Worm (Caenorhabditis elegans): ENCODE results near the gene F32G8.2.

F32G8.2 gene

DNA sequence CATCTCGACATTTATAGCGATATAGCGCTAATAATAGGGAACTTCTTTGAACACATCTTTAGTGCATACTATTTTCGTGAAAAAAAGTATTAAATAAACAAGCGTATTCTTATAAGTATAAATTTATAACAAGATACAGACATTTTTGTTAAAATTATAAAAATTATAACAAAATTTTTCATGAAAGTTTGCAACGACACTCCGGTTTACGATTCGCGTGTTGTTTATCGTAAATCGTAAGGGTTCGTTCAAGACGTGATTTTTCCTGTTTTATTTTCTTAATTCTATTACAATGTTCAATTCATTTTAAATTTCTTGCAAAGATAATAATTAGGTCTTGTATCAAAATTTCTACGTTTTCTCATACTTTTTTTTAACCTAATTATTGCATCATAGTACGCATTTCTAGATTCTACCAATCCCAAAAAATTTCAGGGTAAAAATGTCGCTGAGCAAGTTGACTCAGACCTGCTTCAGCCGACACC is 48.9 kb downstream of the F32G8.2 start, which contains the start of gene scpl-4:
TSS of gene scpl-4 (plus strand) at position 435 of the 485 bp plus-strand sequence.
- TF ChIP-seq ceh-22 (tag; optimal IDR thresholded peaks at IDR 0.05), result no peak
- TF ChIP-seq lim-6 (tag; optimal IDR thresholded peaks at IDR 0.05), result no peak
- TF ChIP-seq rnt-1 (tag; optimal IDR thresholded peaks at IDR 0.05), result no peak

DNA sequence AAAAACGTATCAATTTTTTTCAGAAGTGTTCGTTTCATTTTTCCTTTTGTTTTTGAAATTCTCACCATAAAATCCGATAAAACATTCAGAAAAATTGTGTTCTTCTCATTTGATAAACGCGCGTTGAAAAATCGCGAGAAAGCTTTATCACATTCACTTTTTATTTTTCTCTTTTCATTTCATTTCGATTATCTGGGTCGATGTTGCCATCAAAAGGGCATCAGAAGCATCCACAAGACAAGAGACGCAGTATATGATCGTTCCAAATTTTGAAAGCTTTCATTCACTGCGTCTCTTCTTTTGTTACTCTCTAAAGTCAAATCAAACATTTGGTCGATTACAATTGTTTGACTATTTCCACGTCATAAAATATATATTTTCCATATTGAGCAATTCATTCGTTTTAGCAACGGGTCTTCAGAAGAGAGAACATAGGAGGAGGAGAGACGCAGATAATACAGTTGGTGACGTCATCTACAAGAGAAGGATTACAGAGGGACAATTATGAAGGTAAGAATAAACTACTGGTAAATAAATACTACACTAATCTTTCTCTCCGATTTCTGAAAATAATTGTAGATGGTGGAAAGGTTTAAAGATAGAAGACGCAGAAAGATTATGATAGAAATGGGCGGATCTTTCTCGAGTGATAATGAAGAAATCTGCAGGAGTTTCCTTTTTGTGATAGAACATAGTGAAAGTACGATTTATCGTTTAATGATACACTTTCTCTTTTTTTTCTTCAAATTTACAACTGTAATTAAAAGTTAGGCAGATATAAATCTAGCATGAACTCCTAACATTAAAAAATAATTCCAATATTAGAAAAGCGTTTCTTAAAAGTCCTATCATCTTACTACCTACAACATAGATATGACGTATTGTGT is 52.5 kb downstream of the F32G8.2 start, which contains the start of gene H27A22.1:
TSS of gene H27A22.1 (plus strand) at position 505 of the 887 bp plus-strand sequence.
- TF ChIP-seq K02D7.2 (tag; optimal IDR thresholded peaks at IDR 0.05) (no peak), C38D4.7 (GFP tag; optimal IDR thresholded peaks at IDR 0.05) (no peak), npax-4 (tag; optimal IDR thresholded peaks at IDR 0.05) (no peak), sox-2 (GFP tag; IDR thresholded peaks at IDR 0.05) (no peak), ceh-19 (GFP tag; optimal IDR thresholded peaks at IDR 0.05) (no peak), unc-86 (tag; optimal IDR thresholded peaks at IDR 0.05) (no peak), ref-2 (tag; optimal IDR thresholded peaks at IDR 0.05) (no peak), pax-1 (tag; optimal IDR thresholded peaks at IDR 0.05) (no peak), fkh-10 (GFP tag; optimal IDR thresholded peaks at IDR 0.05) (no peak), ceh-31 (tag; optimal IDR thresholded peaks at IDR 0.05) (no peak), ceh-18 (tag; optimal IDR thresholded peaks at IDR 0.05) (no peak), ceh-45 (GFP tag; IDR thresholded peaks at IDR 0.05) (no peak), elt-2 (tag; optimal IDR thresholded peaks at IDR 0.05) (no peak), mec-3 (tag; optimal IDR thresholded peaks at IDR 0.05; ENCODE audit: borderline replicate concordance) (no peak), hlh-13 (GFP tag; optimal IDR thresholded peaks at IDR 0.05) (no peak)

All from whole organism, late embryonic.